Worm (Caenorhabditis elegans) whole organism, L1 larva: Measurements from ENCODE around the gene dhs-30.
A peak's percentile ranks its signal among the peaks of the same experiment; 100 is the strongest.

Source experiments
- C34B4.2 ChIP-seq: sonication (generic microtip); optimal IDR thresholded peaks from 2 replicates; lab custom pipeline; 2017; ENCODE audit warnings: mild to moderate bottlenecking, missing genetic modification characterization, missing compliant biosample characterization
- Y116A8C.19 ChIP-seq: sonication (generic microtip); optimal IDR thresholded peaks from 2 replicates; lab custom pipeline; 2016; ENCODE audit warnings: missing compliant biosample characterization, missing genetic modification characterization, borderline replicate concordance
- aha-1 ChIP-seq: fragments of 150-350 bp; optimal IDR thresholded peaks from 2 replicates; lab custom pipeline; 2014; ENCODE audit warnings: missing biosample characterization, missing genetic modification characterization
- blmp-1 ChIP-seq: fragments of 150-350 bp; optimal IDR thresholded peaks from 2 replicates; lab custom pipeline; 2014; ENCODE audit warnings: missing biosample characterization, missing genetic modification characterization
- ceh-8 ChIP-seq: fragments of 200-800 bp; sonication (Bioruptor generic); optimal IDR thresholded peaks from 2 replicates; lab custom pipeline; 2018; ENCODE audit warnings: mild to moderate bottlenecking, missing genetic modification characterization, moderate library complexity, missing compliant biosample characterization
- ceh-82 ChIP-seq, 3 experiments: fragments of 150-350 bp in 1 of 3; sonication (generic microtip) in 2 of 3; optimal IDR thresholded peaks; 2 replicates each; lab custom pipeline; 2014 to 2017; ENCODE audit warnings: missing biosample characterization in 3 of 3, missing genetic modification characterization in 3 of 3
- ces-1 ChIP-seq: fragments of 150-350 bp; optimal IDR thresholded peaks from 2 replicates; lab custom pipeline; 2014; ENCODE audit warnings: missing biosample characterization, missing genetic modification reagents, missing genetic modification characterization
- egl-27 ChIP-seq, 2 experiments: fragments of 150-350 bp in 1 of 2; sonication (generic microtip); optimal IDR thresholded peaks; 3 replicates each; lab custom pipeline; 2017 to 2018; ENCODE audit warnings: missing biosample characterization in 2 of 2, missing genetic modification characterization in 2 of 2, missing genetic modification reagents in 2 of 2
- elt-3 ChIP-seq, 6 experiments: fragments of 150-350 bp in 1 of 6; sonication (generic microtip); optimal IDR thresholded peaks; 2 replicates each; lab custom pipeline; 2017 to 2018; ENCODE audit warnings: missing biosample characterization in 6 of 6, missing genetic modification characterization in 6 of 6, inconsistent platforms in 1 of 6
- fkh-4 ChIP-seq: sonication (generic microtip); optimal IDR thresholded peaks from 2 replicates; lab custom pipeline; 2016; ENCODE audit warnings: missing compliant biosample characterization, missing genetic modification characterization, borderline replicate concordance
- grh-1 ChIP-seq: fragments of 200-800 bp; sonication (Bioruptor generic); IDR thresholded peaks from 2 replicates; pipeline ENCODE4 v1.3.6; 2022; ENCODE audit warnings: missing genetic modification reagents, missing genetic modification characterization, missing compliant biosample characterization
- jun-1 ChIP-seq: fragments of 150-350 bp; optimal IDR thresholded peaks from 2 replicates; lab custom pipeline; 2014; ENCODE audit warnings: missing biosample characterization, missing genetic modification reagents, missing genetic modification characterization
- lin-14 ChIP-seq: fragments of 200-800 bp; sonication (Bioruptor generic); optimal IDR thresholded peaks from 2 replicates; lab custom pipeline; 2018; ENCODE audit warnings: mild to moderate bottlenecking, missing genetic modification characterization, moderate library complexity, missing compliant biosample characterization
- lin-15B ChIP-seq: fragments of 150-350 bp; sonication (generic microtip); optimal IDR thresholded peaks from 3 replicates; lab custom pipeline; 2014; ENCODE audit warnings: missing biosample characterization, missing genetic modification characterization
- lin-35 ChIP-seq, 2 experiments: fragments of 150-350 bp; optimal IDR thresholded peaks; 2 replicates each; lab custom pipeline; 2014; ENCODE audit warnings: missing biosample characterization in 2 of 2, missing genetic modification characterization in 2 of 2, missing genetic modification reagents in 2 of 2
- lir-3 ChIP-seq: sonication (generic microtip); optimal IDR thresholded peaks from 2 replicates; lab custom pipeline; 2016; ENCODE audit warnings: mild to moderate bottlenecking, missing genetic modification characterization, moderate library complexity, missing compliant biosample characterization; ENCODE audit not compliant: poor library complexity
- lsy-2 ChIP-seq, 2 experiments: fragments of 150-350 bp; optimal IDR thresholded peaks; 2 replicates each; lab custom pipeline; 2014; ENCODE audit warnings: missing biosample characterization in 2 of 2, missing genetic modification characterization in 2 of 2
- mab-9 ChIP-seq: fragments of 200-800 bp; sonication (Bioruptor generic); IDR thresholded peaks from 2 replicates; pipeline ENCODE4 v1.3.6; 2022; ENCODE audit warnings: missing genetic modification reagents, missing genetic modification characterization, missing compliant biosample characterization
- mdl-1 ChIP-seq, 2 experiments: fragments of 150-350 bp; optimal IDR thresholded peaks; 2 replicates each; lab custom pipeline; 2014 to 2017; ENCODE audit warnings: missing biosample characterization in 2 of 2, missing genetic modification characterization in 2 of 2, inconsistent platforms in 1 of 2
- mef-2 ChIP-seq: fragments of 150-350 bp; optimal IDR thresholded peaks from 2 replicates; lab custom pipeline; 2014; ENCODE audit warnings: missing biosample characterization, missing genetic modification characterization
- mep-1 ChIP-seq: fragments of 150-350 bp; optimal IDR thresholded peaks from 2 replicates; lab custom pipeline; 2014; ENCODE audit warnings: missing biosample characterization, missing genetic modification characterization
- nhr-11 ChIP-seq: fragments of 150-350 bp; optimal IDR thresholded peaks from 2 replicates; lab custom pipeline; 2014; ENCODE audit warnings: missing biosample characterization, missing genetic modification characterization
- nhr-12 ChIP-seq: sonication (generic microtip); optimal IDR thresholded peaks from 2 replicates; lab custom pipeline; 2017; ENCODE audit warnings: missing biosample characterization, missing genetic modification characterization
- nhr-19 ChIP-seq: fragments of 200-800 bp; sonication (Bioruptor generic); conservative IDR thresholded peaks from 2 replicates; pipeline ENCODE4 v1.3.6; 2022; ENCODE audit warnings: missing genetic modification characterization, missing compliant biosample characterization
- nhr-71 ChIP-seq: sonication (generic microtip); optimal IDR thresholded peaks from 2 replicates; lab custom pipeline; 2016; ENCODE audit warnings: mild to moderate bottlenecking, missing genetic modification characterization, moderate library complexity, missing compliant biosample characterization
- nhr-76 ChIP-seq: sonication (generic microtip); optimal IDR thresholded peaks from 2 replicates; lab custom pipeline; 2017; ENCODE audit warnings: missing biosample characterization, missing genetic modification characterization
- nhr-85 ChIP-seq: sonication (generic microtip); peaks from one replicate; lab custom pipeline; 2016; ENCODE audit warnings: missing genetic modification characterization, inconsistent platforms, missing compliant biosample characterization
- pag-3 ChIP-seq: sonication (generic microtip); optimal IDR thresholded peaks from 2 replicates; lab custom pipeline; 2017; ENCODE audit warnings: missing genetic modification characterization, mild to moderate bottlenecking, missing compliant biosample characterization, antibody characterized with exemption, borderline replicate concordance; ENCODE audit not compliant: insufficient read depth
- pqm-1 ChIP-seq: sonication (generic microtip); optimal IDR thresholded peaks from 3 replicates; lab custom pipeline; 2017; ENCODE audit warnings: missing biosample characterization, missing genetic modification characterization
- snpc-4 ChIP-seq: fragments of 150-350 bp; optimal IDR thresholded peaks from 2 replicates; lab custom pipeline; 2014; ENCODE audit warnings: missing biosample characterization, missing genetic modification characterization
- snu-23 ChIP-seq: sonication (generic microtip); optimal IDR thresholded peaks from 2 replicates; lab custom pipeline; 2016; ENCODE audit warnings: missing genetic modification characterization, missing compliant biosample characterization
- sptf-1 ChIP-seq: fragments of 150-350 bp; optimal IDR thresholded peaks from 2 replicates; lab custom pipeline; 2014; ENCODE audit warnings: missing biosample characterization, missing genetic modification characterization
- tbx-2 ChIP-seq: sonication (generic microtip); optimal IDR thresholded peaks from 2 replicates; lab custom pipeline; 2016; ENCODE audit warnings: missing genetic modification characterization, missing compliant biosample characterization
- unc-30 ChIP-seq: sonication (generic microtip); optimal IDR thresholded peaks from 2 replicates; lab custom pipeline; 2017; ENCODE audit warnings: missing biosample characterization, missing genetic modification characterization
- unc-86 ChIP-seq: sonication (generic microtip); optimal IDR thresholded peaks from 2 replicates; lab custom pipeline; 2016; ENCODE audit warnings: missing genetic modification characterization, missing compliant biosample characterization
- unc-98 ChIP-seq: fragments of 200-800 bp; sonication (Bioruptor generic); IDR thresholded peaks from 2 replicates; pipeline ENCODE4 v1.3.6; 2022; ENCODE audit warnings: missing genetic modification characterization, missing compliant biosample characterization
- zip-4 ChIP-seq: fragments of 200-800 bp; sonication (Bioruptor generic); optimal IDR thresholded peaks from 2 replicates; lab custom pipeline; 2018; ENCODE audit warnings: mild to moderate bottlenecking, missing genetic modification characterization, moderate library complexity, missing compliant biosample characterization
- ztf-4 ChIP-seq: fragments of 150-350 bp; optimal IDR thresholded peaks from 2 replicates; lab custom pipeline; 2014; ENCODE audit warnings: missing biosample characterization, missing genetic modification characterization

The dhs-30 gene

ce11 chrX:17234988-17235387, 650 bp downstream of the dhs-30 start:
- TF ChIP-seq zip-4 (GFP tag; lab: Kevin White, UChicago) = no peak
- TF ChIP-seq pqm-1 (tag; lab: Kevin White, UChicago) = no peak
- TF ChIP-seq mep-1 = no peak
- TF ChIP-seq blmp-1 (tag; lab: Kevin White, UChicago) = no peak
- TF ChIP-seq grh-1 (GFP tag; lab: Robert Waterston, UW) = no peak
- no peak for TF ChIP-seq egl-27 (tag; optimal IDR thresholded peaks at IDR 0.05; lab: Kevin White, UChicago)
- TF ChIP-seq nhr-11 (tag; lab: Kevin White, UChicago) = no peak
- TF ChIP-seq unc-98 (GFP tag; lab: Robert Waterston, UW) = no peak
- no peak for TF ChIP-seq nhr-76 (tag; lab: Kevin White, UChicago)
- no peak for TF ChIP-seq lin-15B
- TF ChIP-seq pag-3 (tag; lab: Kevin White, UChicago) = no peak

- TF ChIP-seq nhr-19 (GFP tag; lab: Robert Waterston, UW) = no peak
- no peak for TF ChIP-seq jun-1 (tag; lab: Kevin White, UChicago)
- no peak for TF ChIP-seq lin-35 (GFP tag; optimal IDR thresholded peaks at IDR 0.05; lab: Kevin White, UChicago)
These were observed 4.3 kb downstream of the dhs-30 start, which contains the start of gene T25G12.3 for ce11 chrX:17231348-17231747. Gene T25G12.3, plus strand, starts transcription at chrX:17231648.

DNA sequence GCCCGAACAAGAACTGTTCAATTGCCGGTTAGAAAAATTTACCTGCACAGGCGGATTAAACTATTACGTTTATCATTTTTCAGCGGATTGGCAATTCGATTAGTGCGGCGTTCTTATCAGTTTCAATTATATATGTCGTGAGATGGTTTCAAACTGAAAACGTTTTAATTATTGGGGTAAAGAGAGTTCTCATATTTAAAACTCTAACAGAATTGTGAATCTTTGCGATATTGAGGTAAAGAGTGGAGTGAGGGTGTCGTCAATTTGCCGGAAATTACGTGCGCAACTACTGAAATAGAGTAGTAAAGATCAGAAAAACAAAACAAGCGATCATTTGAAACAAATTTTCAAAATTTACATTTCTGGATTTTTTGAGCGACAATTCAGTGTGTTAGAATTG, 5.5 kb downstream of the dhs-30 start, which contains the start of gene T25G12.6:
Gene T25G12.6, minus strand, starts transcription at position 101 of the 400 bp plus-strand sequence.
- TF ChIP-seq lir-3 (tag; lab: Kevin White, UChicago) = no peak
- no peak for TF ChIP-seq nhr-71 (tag; lab: Kevin White, UChicago)
- TF ChIP-seq unc-86 (tag; lab: Kevin White, UChicago) = no peak

DNA sequence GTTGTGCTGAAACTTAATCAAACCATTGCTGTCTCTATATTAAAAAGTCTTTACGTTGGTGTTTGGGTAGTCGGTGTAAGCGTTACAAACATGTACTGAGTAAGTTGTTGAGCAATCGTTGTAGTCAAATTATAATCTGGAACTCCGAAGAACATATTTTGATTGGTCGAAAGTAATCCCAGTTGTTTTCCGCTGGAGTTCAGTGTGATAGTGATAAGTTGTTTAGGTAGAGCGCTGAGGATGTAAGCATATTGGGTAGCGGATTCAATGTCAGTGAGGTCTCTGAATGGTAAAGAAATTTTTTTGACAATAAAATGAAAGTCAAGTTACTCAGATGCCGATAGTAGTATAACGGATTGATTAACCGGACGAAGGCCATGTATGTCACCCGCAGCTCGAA, 8.3 kb downstream of the dhs-30 start:
- no peak for TF ChIP-seq ces-1 (GFP tag; lab: Kevin White, UChicago)
- no peak for TF ChIP-seq sptf-1 (tag; lab: Kevin White, UChicago)
- no peak for TF ChIP-seq Y116A8C.19
- TF ChIP-seq nhr-85 (tag; lab: Kevin White, UChicago) = no peak
- TF ChIP-seq unc-30 (tag; lab: Kevin White, UChicago) = no peak
- no peak for TF ChIP-seq lsy-2 (tag; optimal IDR thresholded peaks at IDR 0.05; lab: Kevin White, UChicago)
- TF ChIP-seq unc-98 (GFP tag; lab: Robert Waterston, UW) = no peak
- no peak for TF ChIP-seq nhr-11 (tag; lab: Kevin White, UChicago)
- no peak for TF ChIP-seq nhr-71 (tag; lab: Kevin White, UChicago)
- TF ChIP-seq mef-2 (tag; lab: Kevin White, UChicago) = no peak
- TF ChIP-seq ceh-8 (GFP tag; lab: Kevin White, UChicago) = no peak
- TF ChIP-seq tbx-2 (tag; lab: Kevin White, UChicago) = no peak
- TF ChIP-seq aha-1 (tag; lab: Kevin White, UChicago) = no peak
- TF ChIP-seq ceh-82 (tag; optimal IDR thresholded peaks at IDR 0.05; lab: Kevin White, UChicago) = no peak
- no peak for TF ChIP-seq mdl-1 (tag; optimal IDR thresholded peaks at IDR 0.05; lab: Kevin White, UChicago)
- no peak for TF ChIP-seq jun-1 (tag; lab: Kevin White, UChicago)
- no peak for TF ChIP-seq C34B4.2 (tag; lab: Kevin White, UChicago)
- TF ChIP-seq fkh-4 (tag; lab: Kevin White, UChicago) = no peak
- no peak for TF ChIP-seq ztf-4 (tag; lab: Kevin White, UChicago)

ce11 chrX:17221873-17222525, 13.6 kb downstream of the dhs-30 start, which contains the start of gene rab-6.2:
Gene rab-6.2, plus strand, starts transcription at chrX:17222475.
- TF ChIP-seq lin-14 (GFP tag; lab: Kevin White, UChicago) = peak; percentile 61
- peak; percentile 38 for TF ChIP-seq nhr-85 (tag; lab: Kevin White, UChicago)
- TF ChIP-seq unc-86 (tag; lab: Kevin White, UChicago) = no peak
- TF ChIP-seq snu-23 (GFP tag; lab: Kevin White, UChicago) = peak; percentile 6
- no peak for TF ChIP-seq elt-3 (tag; optimal IDR thresholded peaks at IDR 0.05; lab: Kevin White, UChicago)
- TF ChIP-seq snpc-4 (tag; lab: Kevin White, UChicago) = no peak
- TF ChIP-seq nhr-11 (tag; lab: Kevin White, UChicago) = no peak
- no peak for TF ChIP-seq nhr-12 (tag; lab: Kevin White, UChicago)
- no peak for TF ChIP-seq mab-9 (GFP tag; lab: Robert Waterston, UW)
- no peak for TF ChIP-seq sptf-1 (tag; lab: Kevin White, UChicago)
- peak; percentile 64 for TF ChIP-seq blmp-1 (tag; lab: Kevin White, UChicago)
